Worm (Caenorhabditis elegans) whole organism, L4 larva: ENCODE data around the gene C09B7.2.

ENCODE experiments used
- D1046.2 ChIP-seq: fragments of 200-800 bp; sonication (Bioruptor generic); IDR thresholded peaks from 2 replicates; pipeline ENCODE4 v1.3.6; 2022; ENCODE audit warnings: missing genetic modification characterization, missing compliant biosample characterization
- T26A8.4 ChIP-seq: fragments of 200-800 bp; sonication (Bioruptor generic); IDR thresholded peaks from 2 replicates; pipeline ENCODE4 v1.3.6; 2022; ENCODE audit warnings: missing genetic modification characterization, missing compliant biosample characterization
- Y105C5A.15 ChIP-seq: fragments of 200-800 bp; sonication (Bioruptor generic); IDR thresholded peaks from 2 replicates; pipeline ENCODE4 v1.3.6; 2022; ENCODE audit warnings: missing genetic modification characterization, missing compliant biosample characterization
- Y5F2A.4 ChIP-seq: fragments of 200-800 bp; sonication (Bioruptor generic); optimal IDR thresholded peaks from 2 replicates; lab custom pipeline; 2018; ENCODE audit warnings: mild to moderate bottlenecking, missing genetic modification characterization, missing compliant biosample characterization
- ZK546.5 ChIP-seq, 2 experiments: sonication (generic microtip); optimal IDR thresholded peaks; 2 replicates each; lab custom pipeline; 2017; ENCODE audit warnings: missing biosample characterization in 2 of 2, missing genetic modification characterization in 2 of 2
- aha-1 ChIP-seq: fragments of 150-350 bp; peaks from one replicate; lab custom pipeline; 2014; ENCODE audit warnings: missing biosample characterization, missing genetic modification characterization
- arid-1 ChIP-seq: fragments of 200-800 bp; sonication (Bioruptor generic); conservative IDR thresholded peaks from 2 replicates; pipeline ENCODE4 v1.3.6; 2022; ENCODE audit warnings: missing genetic modification reagents, missing genetic modification characterization, missing compliant biosample characterization
- ceh-82 ChIP-seq: sonication (generic microtip); optimal IDR thresholded peaks from 2 replicates; lab custom pipeline; 2017; ENCODE audit warnings: missing biosample characterization, missing genetic modification characterization
- daf-16 ChIP-seq, 3 experiments: sonication (generic microtip); optimal IDR thresholded peaks; 2 replicates each; lab custom pipeline; 2016 to 2017; ENCODE audit warnings: missing genetic modification characterization in 3 of 3, missing genetic modification reagents in 3 of 3, mild to moderate bottlenecking in 2 of 3, missing compliant biosample characterization in 2 of 3, missing biosample characterization in 1 of 3, moderate library complexity in 1 of 3
- dmd-6 ChIP-seq: fragments of 200-800 bp; sonication (Bioruptor generic); IDR thresholded peaks from 2 replicates; pipeline ENCODE4 v1.3.6; 2022; ENCODE audit warnings: missing genetic modification reagents, missing genetic modification characterization, missing compliant biosample characterization
- dmd-8 ChIP-seq: fragments of 200-800 bp; sonication (Bioruptor generic); IDR thresholded peaks from 2 replicates; pipeline ENCODE4 v1.3.6; 2022; ENCODE audit warnings: missing genetic modification characterization, missing compliant biosample characterization
- dmd-9 ChIP-seq: fragments of 200-800 bp; sonication (Bioruptor generic); IDR thresholded peaks from 2 replicates; pipeline ENCODE4 v1.3.6; 2022; ENCODE audit warnings: missing genetic modification reagents, missing genetic modification characterization, missing compliant biosample characterization
- duxl-1 ChIP-seq: sonication (generic microtip); optimal IDR thresholded peaks from 2 replicates; lab custom pipeline; 2016; ENCODE audit warnings: mild to moderate bottlenecking, missing genetic modification characterization, moderate library complexity, missing compliant biosample characterization; ENCODE audit not compliant: poor library complexity
- dve-1 ChIP-seq: sonication (generic microtip); optimal IDR thresholded peaks from 2 replicates; lab custom pipeline; 2017; ENCODE audit warnings: antibody characterized with exemption, mild to moderate bottlenecking, missing genetic modification characterization, missing compliant biosample characterization; ENCODE audit not compliant: insufficient read depth
- egl-27 ChIP-seq: sonication (generic microtip); optimal IDR thresholded peaks from 3 replicates; lab custom pipeline; 2017; ENCODE audit warnings: missing biosample characterization, missing genetic modification reagents, missing genetic modification characterization
- fos-1 ChIP-seq: fragments of 150-350 bp; optimal IDR thresholded peaks from 2 replicates; lab custom pipeline; 2014; ENCODE audit warnings: missing biosample characterization, missing genetic modification characterization
- hlh-11 ChIP-seq: fragments of 200-800 bp; sonication (Bioruptor generic); optimal IDR thresholded peaks from 2 replicates; lab custom pipeline; 2018; ENCODE audit warnings: mild to moderate bottlenecking, missing genetic modification characterization, missing compliant biosample characterization
- hlh-30 ChIP-seq: sonication (generic microtip); optimal IDR thresholded peaks from 2 replicates; lab custom pipeline; 2017; ENCODE audit warnings: antibody characterized with exemption, mild to moderate bottlenecking, missing genetic modification characterization, missing compliant biosample characterization; ENCODE audit not compliant: insufficient read depth
- hmg-1.1 ChIP-seq: fragments of 200-800 bp; sonication (Bioruptor generic); IDR thresholded peaks from 2 replicates; pipeline ENCODE4 v1.3.6; 2022; ENCODE audit warnings: missing genetic modification reagents, missing genetic modification characterization, missing compliant biosample characterization
- lin-38 ChIP-seq: fragments of 200-800 bp; sonication (Bioruptor generic); IDR thresholded peaks from 2 replicates; pipeline ENCODE4 v1.3.6; 2022; ENCODE audit warnings: missing genetic modification reagents, missing genetic modification characterization, missing compliant biosample characterization
- lir-3 ChIP-seq: sonication (generic microtip); optimal IDR thresholded peaks from 2 replicates; lab custom pipeline; 2016; ENCODE audit warnings: mild to moderate bottlenecking, missing genetic modification characterization, missing compliant biosample characterization
- lsy-2 ChIP-seq, 2 experiments: fragments of 150-350 bp in 1 of 2; sonication (generic microtip) in 1 of 2; optimal IDR thresholded peaks; 2 replicates each; lab custom pipeline; 2014 to 2017; ENCODE audit warnings: missing biosample characterization in 2 of 2, missing genetic modification characterization in 2 of 2
- madf-5 ChIP-seq, 2 experiments: fragments of 200-800 bp; sonication (Bioruptor generic); IDR thresholded peaks; 2 replicates each; pipeline ENCODE4 v1.3.6; 2022; ENCODE audit warnings: missing compliant biosample characterization in 2 of 2, missing genetic modification characterization in 2 of 2
- mdt-29 ChIP-seq: fragments of 200-800 bp; sonication (Bioruptor generic); IDR thresholded peaks from 2 replicates; pipeline ENCODE4 v1.3.6; 2022; ENCODE audit warnings: missing genetic modification reagents, missing genetic modification characterization, missing compliant biosample characterization
- mep-1 ChIP-seq: fragments of 150-350 bp; sonication (generic microtip); optimal IDR thresholded peaks from 3 replicates; lab custom pipeline; 2014; ENCODE audit warnings: missing biosample characterization, missing genetic modification characterization
- mes-2 ChIP-seq: sonication (generic microtip); optimal IDR thresholded peaks from 2 replicates; lab custom pipeline; 2016; ENCODE audit warnings: missing genotype, mild to moderate bottlenecking, missing genetic modification characterization, missing compliant biosample characterization; ENCODE audit not compliant: poor library complexity, severe bottlenecking
- mxl-2 ChIP-seq: fragments of 200-800 bp; sonication (Bioruptor generic); conservative IDR thresholded peaks from 2 replicates; pipeline ENCODE4 v1.3.6; 2022; ENCODE audit warnings: missing genetic modification reagents, missing genetic modification characterization, missing compliant biosample characterization
- mxl-3 ChIP-seq: fragments of 200-800 bp; sonication (Bioruptor generic); optimal IDR thresholded peaks from 2 replicates; lab custom pipeline; 2018; ENCODE audit warnings: mild to moderate bottlenecking, missing genetic modification characterization, missing compliant biosample characterization
- nhr-10 ChIP-seq: fragments of 150-350 bp; optimal IDR thresholded peaks from 2 replicates; lab custom pipeline; 2014; ENCODE audit warnings: missing biosample characterization, missing genetic modification characterization
- nhr-102 ChIP-seq: sonication (generic microtip); optimal IDR thresholded peaks from 2 replicates; lab custom pipeline; 2016; ENCODE audit warnings: mild to moderate bottlenecking, missing genetic modification characterization, moderate library complexity, missing compliant biosample characterization
- nhr-41 ChIP-seq: fragments of 200-800 bp; sonication (Bioruptor generic); IDR thresholded peaks from 2 replicates; pipeline ENCODE4 v1.3.6; 2022; ENCODE audit warnings: missing genetic modification reagents, missing genetic modification characterization, missing compliant biosample characterization
- nhr-42 ChIP-seq: fragments of 200-800 bp; sonication (Bioruptor generic); IDR thresholded peaks from 2 replicates; pipeline ENCODE4 v1.3.6; 2022; ENCODE audit warnings: missing genetic modification characterization, missing compliant biosample characterization
- nhr-77 ChIP-seq: fragments of 150-350 bp; optimal IDR thresholded peaks from 2 replicates; lab custom pipeline; 2014; ENCODE audit warnings: missing biosample characterization, missing genetic modification characterization
- pha-4 ChIP-seq, 2 experiments: fragments of 150-350 bp in 1 of 2; fragments of 200-800 bp in 1 of 2; sonication (Bioruptor generic) in 1 of 2; IDR thresholded peaks in 1 of 2; optimal IDR thresholded peaks in 1 of 2; 2 replicates each; pipeline versions ENCODE4 v1.3.6 to Lab custom; 2014 to 2022; ENCODE audit warnings: missing genetic modification characterization in 2 of 2, missing genetic modification reagents in 2 of 2, missing biosample characterization in 1 of 2, missing compliant biosample characterization in 1 of 2
- pqm-1 ChIP-seq: sonication (generic microtip); optimal IDR thresholded peaks from 2 replicates; lab custom pipeline; 2017; ENCODE audit warnings: missing biosample characterization, missing genetic modification characterization
- saeg-2 ChIP-seq: fragments of 200-800 bp; sonication (Bioruptor generic); IDR thresholded peaks from 2 replicates; pipeline ENCODE4 v1.3.6; 2022; ENCODE audit warnings: missing genetic modification reagents, missing genetic modification characterization, missing compliant biosample characterization
- sdz-12 ChIP-seq: fragments of 200-800 bp; sonication (Bioruptor generic); optimal IDR thresholded peaks from 2 replicates; lab custom pipeline; 2018; ENCODE audit warnings: mild to moderate bottlenecking, missing genetic modification characterization, missing compliant biosample characterization
- spr-1 ChIP-seq: sonication (generic microtip); optimal IDR thresholded peaks from 2 replicates; lab custom pipeline; 2016; ENCODE audit warnings: mild to moderate bottlenecking, missing genetic modification characterization, missing compliant biosample characterization
- tag-97 ChIP-seq: fragments of 200-800 bp; sonication (Bioruptor generic); IDR thresholded peaks from 2 replicates; pipeline ENCODE4 v1.3.6; 2022; ENCODE audit warnings: missing genetic modification characterization, missing compliant biosample characterization
- unc-62 ChIP-seq, 3 experiments: fragments of 150-350 bp in 1 of 3; sonication (generic microtip); optimal IDR thresholded peaks in 2 of 3; peaks in 1 of 3; 1 replicate in 1 of 3; 2 replicates in 2 of 3; lab custom pipeline; 2014 to 2017; ENCODE audit warnings: missing biosample characterization in 3 of 3, missing genetic modification characterization in 3 of 3, missing genetic modification reagents in 3 of 3, missing genotype in 1 of 3
- vab-7 ChIP-seq: fragments of 200-800 bp; sonication (Bioruptor generic); IDR thresholded peaks from 2 replicates; pipeline ENCODE4 v1.3.6; 2022; ENCODE audit warnings: missing genetic modification reagents, missing genetic modification characterization, missing compliant biosample characterization
- zag-1 ChIP-seq: fragments of 150-350 bp; optimal IDR thresholded peaks from 2 replicates; lab custom pipeline; 2014; ENCODE audit warnings: missing biosample characterization, missing genetic modification characterization
- ztf-7 ChIP-seq: fragments of 150-350 bp; optimal IDR thresholded peaks from 2 replicates; lab custom pipeline; 2014; ENCODE audit warnings: missing biosample characterization, missing genetic modification characterization

The C09B7.2 gene

DNA sequence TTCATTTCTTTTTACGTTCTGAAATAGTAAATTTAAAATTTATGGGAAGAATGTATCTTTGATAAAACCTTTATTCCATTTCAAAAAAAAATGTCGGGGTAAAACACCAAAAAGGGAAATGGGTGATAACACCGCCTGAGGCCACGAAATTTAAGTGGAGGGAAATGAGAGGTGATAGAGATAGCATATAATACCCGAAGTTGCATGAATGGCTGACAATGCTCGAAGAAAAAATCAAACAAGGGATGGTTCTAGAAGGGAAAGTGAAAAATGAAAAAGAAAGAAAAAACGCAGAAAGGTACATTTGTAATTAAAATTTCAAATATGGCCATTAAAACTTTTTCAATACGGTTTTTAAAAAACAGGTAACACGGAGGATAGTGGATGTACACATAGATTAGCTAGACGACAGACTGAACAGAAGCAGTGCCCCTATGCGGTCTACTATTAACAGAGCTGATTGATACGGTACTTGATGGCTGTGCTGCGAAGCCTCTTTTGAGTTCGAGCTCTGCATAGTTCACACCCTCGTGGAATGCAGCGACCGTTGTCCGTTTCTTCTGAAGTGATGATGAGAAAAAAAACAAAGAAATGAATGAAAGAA, 30.4 kb downstream of the C09B7.2 start:
- peak; percentile 85 for TF ChIP-seq T26A8.4
- peak; percentile 63 for TF ChIP-seq nhr-102
- TF ChIP-seq lin-38, result 0 out of 2 replicates have a peak, but pooled peaks have one; percentile 30
- peak; percentile 64 for TF ChIP-seq dve-1 (tag; lab: Kevin White, UChicago)
- TF ChIP-seq nhr-41 (GFP tag; lab: Robert Waterston, UW), result no peak
- peak in 1 of 2 experiments; percentile 74 for TF ChIP-seq unc-62 (GFP tag; optimal IDR thresholded peaks at IDR 0.05 in 1 of 2; lab: Kevin White, UChicago)
- no peak for TF ChIP-seq unc-62 (tag; optimal IDR thresholded peaks at IDR 0.05; lab: Kevin White, UChicago)
- 0 out of 4 replicates have a peak, but pooled peaks of 1 of the 2 experiments have one; percentile 27 for TF ChIP-seq madf-5 (GFP tag; IDR thresholded peaks at IDR 0.05; lab: Robert Waterston, UW)
- TF ChIP-seq pha-4 (GFP tag; IDR thresholded peaks at IDR 0.05; lab: Robert Waterston, UW), result peak; percentile 54; the same call in 1 of the 2 replicates
- TF ChIP-seq pha-4 (tag; optimal IDR thresholded peaks at IDR 0.05; lab: Kevin White, UChicago), result no peak
- TF ChIP-seq zag-1 (tag; lab: Kevin White, UChicago), result no peak
- TF ChIP-seq D1046.2 (GFP tag; lab: Robert Waterston, UW), result no peak
- no peak for TF ChIP-seq dmd-8 (GFP tag; lab: Robert Waterston, UW)
- TF ChIP-seq mxl-2 (GFP tag; lab: Robert Waterston, UW), result 0 out of 2 replicates have a peak, but pooled peaks have one; percentile 11
- TF ChIP-seq nhr-42 (GFP tag; lab: Robert Waterston, UW), result peak; percentile 37; the same call in 1 of the 2 replicates
- no peak for TF ChIP-seq dmd-6 (GFP tag; lab: Robert Waterston, UW)
- peak; percentile 57 for TF ChIP-seq mes-2 (tag; lab: Kevin White, UChicago)
- no peak for TF ChIP-seq mdt-29 (GFP tag; lab: Robert Waterston, UW)
- peak; percentile 41 for TF ChIP-seq nhr-77
- peak; percentile 26 for TF ChIP-seq Y5F2A.4 (GFP tag; lab: Kevin White, UChicago)
- peak; percentile 27 for TF ChIP-seq mep-1 (tag; lab: Kevin White, UChicago)
- TF ChIP-seq fos-1 (tag; lab: Kevin White, UChicago), result peak; percentile 4
- TF ChIP-seq ztf-7 (tag; lab: Kevin White, UChicago), result no peak
- TF ChIP-seq ceh-82 (tag; lab: Kevin White, UChicago), result no peak
- peak; percentile 17 for TF ChIP-seq hlh-11 (tag; lab: Kevin White, UChicago)
- TF ChIP-seq nhr-10 (tag; lab: Kevin White, UChicago), result peak; percentile 8
- no peak for TF ChIP-seq daf-16 (GFP tag; optimal IDR thresholded peaks at IDR 0.05; lab: Kevin White, UChicago)
- peak; percentile 69 for TF ChIP-seq daf-16 (tag; optimal IDR thresholded peaks at IDR 0.05; lab: Kevin White, UChicago)
- peak; percentile 19 for TF ChIP-seq pqm-1 (tag; lab: Kevin White, UChicago)
- peak; percentile 19 for TF ChIP-seq duxl-1 (tag; lab: Kevin White, UChicago)
- TF ChIP-seq tag-97 (GFP tag; lab: Robert Waterston, UW), result no peak
- no peak for TF ChIP-seq dmd-9
- 0 out of 2 replicates have a peak, but pooled peaks have one; percentile 5 for TF ChIP-seq Y105C5A.15 (GFP tag; lab: Robert Waterston, UW)
- TF ChIP-seq saeg-2, result 0 out of 2 replicates have a peak, but pooled peaks have one; percentile 24
- no peak for TF ChIP-seq vab-7
- peak; percentile 52; the same call in 1 of the 2 replicates for TF ChIP-seq arid-1 (GFP tag; lab: Robert Waterston, UW)
- no peak for TF ChIP-seq spr-1

DNA sequence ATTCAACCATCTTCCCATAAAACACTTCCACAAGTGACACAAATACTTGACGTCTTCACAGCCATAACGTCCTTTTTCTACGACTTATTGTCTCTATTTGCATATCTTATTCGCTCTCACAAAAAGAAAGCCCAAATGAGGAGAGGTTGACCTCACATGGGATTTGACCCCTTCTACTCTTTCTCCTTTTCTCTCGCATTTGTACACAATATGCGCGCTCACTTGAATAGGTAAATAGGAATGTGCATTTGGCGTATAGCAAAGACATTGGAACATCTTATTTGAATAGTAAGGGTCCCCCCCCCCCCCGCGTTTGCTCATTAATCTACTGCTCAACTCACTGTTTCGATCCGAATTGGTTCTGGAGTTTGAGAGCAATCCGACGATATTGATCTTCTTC, 32.7 kb downstream of the C09B7.2 start:
- TF ChIP-seq sdz-12 (no peak), unc-62 (GFP tag; optimal IDR thresholded peaks at IDR 0.05 in 1 of 2; lab: Kevin White, UChicago) (peak in 1 of 2 experiments; percentile 92), unc-62 (tag; optimal IDR thresholded peaks at IDR 0.05; lab: Kevin White, UChicago) (no peak)

DNA sequence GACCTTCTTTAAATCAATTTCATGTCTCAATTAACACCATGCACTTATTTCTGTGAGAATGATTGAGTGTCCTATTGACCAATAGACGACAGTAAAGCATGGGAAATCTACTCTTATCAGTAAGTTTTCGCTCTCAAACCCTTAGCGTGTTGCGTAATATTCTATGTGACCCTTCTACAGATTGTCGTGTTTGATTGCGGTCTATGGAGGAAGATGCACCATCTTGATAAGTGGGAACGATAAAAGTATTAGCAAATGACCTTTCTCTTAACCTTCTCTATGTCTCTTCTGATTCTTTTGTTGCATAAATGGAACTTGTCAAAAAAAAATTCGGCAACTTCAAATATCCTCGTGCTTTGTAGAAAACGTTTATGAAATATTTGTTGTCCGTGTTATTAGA, 36.0 kb downstream of the C09B7.2 start:
- TF ChIP-seq lir-3 (tag; lab: Kevin White, UChicago), result no peak
- TF ChIP-seq egl-27 (tag; lab: Kevin White, UChicago), result no peak
- TF ChIP-seq mep-1 (tag; lab: Kevin White, UChicago), result peak; percentile 36
- no peak for TF ChIP-seq ZK546.5 (tag; optimal IDR thresholded peaks at IDR 0.05; lab: Kevin White, UChicago)
- no peak for TF ChIP-seq mxl-3 (GFP tag; lab: Kevin White, UChicago)
- no peak for TF ChIP-seq aha-1
- TF ChIP-seq hlh-30, result peak; percentile 10
- no peak for TF ChIP-seq daf-16 (GFP tag; optimal IDR thresholded peaks at IDR 0.05; lab: Kevin White, UChicago)
- TF ChIP-seq daf-16 (tag; optimal IDR thresholded peaks at IDR 0.05; lab: Kevin White, UChicago), result peak; percentile 72
- TF ChIP-seq lsy-2 (tag; optimal IDR thresholded peaks at IDR 0.05; lab: Kevin White, UChicago), result no peak
- TF ChIP-seq hmg-1.1 (GFP tag; lab: Robert Waterston, UW), result no peak
- TF ChIP-seq dve-1 (tag; lab: Kevin White, UChicago), result peak; percentile 61
